Fruit fly (Drosophila melanogaster): Measurements from ENCODE around the gene CG16986.
A peak's percentile ranks its signal among the peaks of the same experiment; 100 is the strongest.

CG16986 gene

dm6 chr3L:2582753-2583536, 17.2 kb upstream of the CG16986 start (continued):
- peak; percentile 49 for TF ChIP-seq CG13624 (GFP tag; optimal IDR thresholded peaks at IDR 0.05)
- 0 out of 3 replicates have a peak, but pooled peaks have one; percentile 11 for TF ChIP-seq Opbp (GFP tag; IDR thresholded peaks at IDR 0.05; ENCODE audit: partially characterized antibody)
- peak; percentile 63 for TF ChIP-seq lilli (GFP tag; optimal IDR thresholded peaks at IDR 0.05)
- TF ChIP-seq Kr (GFP tag; optimal IDR thresholded peaks at IDR 0.05) = no peak
- peak; percentile 89 for TF ChIP-seq oc (tag; optimal IDR thresholded peaks at IDR 0.05)
- peak; percentile 72 for TF ChIP-seq CG10462 (GFP tag; optimal IDR thresholded peaks at IDR 0.05)
- no peak for TF ChIP-seq ash1 (GFP tag; optimal IDR thresholded peaks at IDR 0.05)
- TF ChIP-seq CG6813 (GFP tag; optimal IDR thresholded peaks at IDR 0.05) = peak; percentile 72
- TF ChIP-seq Max (GFP tag; optimal IDR thresholded peaks at IDR 0.05) = peak; percentile 69
- TF ChIP-seq Atf-2 (GFP tag; optimal IDR thresholded peaks at IDR 0.05) = peak; percentile 76
- TF ChIP-seq cg (GFP tag; optimal IDR thresholded peaks at IDR 0.05) = no peak
- TF ChIP-seq odd (GFP tag; optimal IDR thresholded peaks at IDR 0.05) = peak; percentile 71
- peak; percentile 58 for TF ChIP-seq Fer1 (GFP tag; optimal IDR thresholded peaks at IDR 0.05)
- no peak for TF ChIP-seq ab (GFP tag; optimal IDR thresholded peaks at IDR 0.05)
- TF ChIP-seq CG4854 (GFP tag; optimal IDR thresholded peaks at IDR 0.05) = peak; percentile 64
- peak; percentile 56 for TF ChIP-seq trh (GFP tag; optimal IDR thresholded peaks at IDR 0.05)
- TF ChIP-seq CG12104 (GFP tag; optimal IDR thresholded peaks at IDR 0.05) = peak; percentile 62
- TF ChIP-seq Med (GFP tag) = peak; percentile 95
- peak; percentile 64 for TF ChIP-seq CG7556 (GFP tag; optimal IDR thresholded peaks at IDR 0.05)
- peak; percentile 92 for TF ChIP-seq Awh (GFP tag; IDR thresholded peaks at IDR 0.05)
- peak; percentile 72 for TF ChIP-seq sim (GFP tag; IDR thresholded peaks at IDR 0.05)
- TF ChIP-seq CG11398 (GFP tag; optimal IDR thresholded peaks at IDR 0.05) = peak; percentile 66
- TF ChIP-seq dm (GFP tag; optimal IDR thresholded peaks at IDR 0.05) = peak; percentile 63
- TF ChIP-seq Atf3 (GFP tag; optimal IDR thresholded peaks at IDR 0.05) = peak; percentile 75
- no peak for TF ChIP-seq Tbp (GFP tag; optimal IDR thresholded peaks at IDR 0.05)
- TF ChIP-seq CG10959 (GFP tag; IDR thresholded peaks at IDR 0.05) = peak; percentile 44; the same call in 1 of the 2 replicates
- TF ChIP-seq dati (GFP tag; IDR thresholded peaks at IDR 0.05) = peak; percentile 84
- TF ChIP-seq trem (tag; optimal IDR thresholded peaks at IDR 0.05) = peak; percentile 79
- peak; percentile 81 for TF ChIP-seq CG8924 (tag; optimal IDR thresholded peaks at IDR 0.05)
- no peak for TF ChIP-seq pho (GFP tag; optimal IDR thresholded peaks at IDR 0.05)
- TF ChIP-seq MTF-1 (GFP tag; optimal IDR thresholded peaks at IDR 0.05; ENCODE audit: borderline replicate concordance) = peak; percentile 52
- no peak for TF ChIP-seq pfk (GFP tag; optimal IDR thresholded peaks at IDR 0.05)
- no peak for TF ChIP-seq CG17612 (GFP tag; IDR thresholded peaks at IDR 0.05)
- TF ChIP-seq CG10147 (GFP tag; optimal IDR thresholded peaks at IDR 0.05) = peak; percentile 24
- no peak for TF ChIP-seq ham (GFP tag; IDR thresholded peaks at IDR 0.05)
- TF ChIP-seq CG4820 (GFP tag; optimal IDR thresholded peaks at IDR 0.05) = peak; percentile 82
- peak; percentile 46 for TF ChIP-seq CG7745 (tag; optimal IDR thresholded peaks at IDR 0.05)
- TF ChIP-seq pnt (GFP tag; optimal IDR thresholded peaks at IDR 0.05) = peak; percentile 58
- peak; percentile 77 for TF ChIP-seq CG5180 (GFP tag; optimal IDR thresholded peaks at IDR 0.05)
- no peak for TF ChIP-seq HmgD (GFP tag; optimal IDR thresholded peaks at IDR 0.05)
- peak; percentile 81 for TF ChIP-seq peb (GFP tag; IDR thresholded peaks at IDR 0.05)
- peak; percentile 43 for TF ChIP-seq CG1792 (GFP tag; optimal IDR thresholded peaks at IDR 0.05)
- peak; percentile 75 for TF ChIP-seq CG12236 (GFP tag; optimal IDR thresholded peaks at IDR 0.05)
- peak; percentile 82 for TF ChIP-seq ind (GFP tag; optimal IDR thresholded peaks at IDR 0.05)
- TF ChIP-seq CG8281 (tag; optimal IDR thresholded peaks at IDR 0.05) = peak; percentile 74
- 0 out of 3 replicates have a peak, but pooled peaks have one; percentile 10 for TF ChIP-seq HLH4C (GFP tag; IDR thresholded peaks at IDR 0.05; ENCODE audit: partially characterized antibody)
- TF ChIP-seq Xrp1 (GFP tag; IDR thresholded peaks at IDR 0.05) = peak; percentile 86
- TF ChIP-seq CG30020 (tag; optimal IDR thresholded peaks at IDR 0.05) = peak; percentile 36
- no peak for TF ChIP-seq nerfin-2 (GFP tag; IDR thresholded peaks at IDR 0.05; ENCODE audit: partially characterized antibody)

Measured in whole organism, embryonic.